Worm (Caenorhabditis elegans) whole organism, early embryonic: ENCODE results near the gene cul-3.

Experiments used
- B0310.2 ChIP-seq: sonication (generic microtip); optimal IDR thresholded peaks from 2 replicates; lab custom pipeline; 2016; ENCODE audit warnings: mild to moderate bottlenecking, missing genetic modification characterization, missing compliant biosample characterization
- aly-1 ChIP-seq: sonication (generic microtip); optimal IDR thresholded peaks from 2 replicates; lab custom pipeline; 2016; ENCODE audit warnings: missing genetic modification characterization, missing compliant biosample characterization
- ama-1 ChIP-seq: fragments of 150-350 bp; optimal IDR thresholded peaks from 2 replicates; lab custom pipeline; 2014
- ceh-36 ChIP-seq: sonication (generic microtip); optimal IDR thresholded peaks from 2 replicates; lab custom pipeline; 2016; ENCODE audit warnings: missing genetic modification characterization, inconsistent platforms, missing compliant biosample characterization
- ets-7 ChIP-seq: sonication (generic microtip); optimal IDR thresholded peaks from 2 replicates; lab custom pipeline; 2016; ENCODE audit warnings: missing genotype, missing genetic modification characterization, missing compliant biosample characterization
- flt-1 ChIP-seq: fragments of 200-800 bp; sonication (Bioruptor generic); IDR thresholded peaks from 2 replicates; pipeline ENCODE4 v1.3.6; 2022; ENCODE audit warnings: missing genetic modification characterization, missing compliant biosample characterization
- hmbx-1 ChIP-seq: sonication (generic microtip); optimal IDR thresholded peaks from 2 replicates; lab custom pipeline; 2016; ENCODE audit warnings: mild to moderate bottlenecking, missing genetic modification characterization, missing compliant biosample characterization
- sea-1 ChIP-seq: fragments of 200-800 bp; sonication (Bioruptor generic); conservative IDR thresholded peaks from 2 replicates; pipeline ENCODE4 v1.3.6; 2022; ENCODE audit warnings: missing genetic modification characterization, missing compliant biosample characterization

DNA sequence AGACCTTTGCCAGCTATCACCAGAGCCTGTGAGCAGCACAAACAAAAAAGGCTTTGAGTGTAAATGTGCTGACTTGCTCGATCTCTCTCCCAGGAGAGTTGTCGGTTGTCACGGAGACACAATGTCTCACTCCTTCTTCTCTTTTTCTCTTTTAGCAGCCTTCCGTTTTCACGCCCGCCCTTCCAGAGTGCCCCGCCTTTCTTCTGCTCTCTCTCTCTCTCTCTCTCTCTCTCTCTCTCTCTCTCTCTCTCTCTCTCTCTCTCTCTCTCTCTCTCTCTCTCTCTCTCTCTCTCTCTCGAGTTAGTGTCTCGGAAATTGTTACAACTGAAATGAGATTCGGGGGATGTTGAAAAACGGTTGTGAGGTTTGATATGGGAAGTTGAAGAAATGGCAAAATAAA lies 3.8 kb upstream of the cul-3 start:
- TF ChIP-seq aly-1 (no peak), ama-1 (no peak), sea-1 (GFP tag; lab: Robert Waterston, UW) (no peak), ets-7 (tag; lab: Kevin White, UChicago) (no peak), ceh-36 (tag; lab: Kevin White, UChicago) (no peak), B0310.2 (tag; lab: Kevin White, UChicago) (no peak), flt-1 (no peak), hmbx-1 (tag; lab: Kevin White, UChicago) (no peak)
